Worm (Caenorhabditis elegans): ENCODE results near the gene dnj-5.
A peak's percentile ranks its signal among the peaks of the same experiment; 100 is the strongest.
"Not testable (repeated sequence)": the region's sequence is repeated elsewhere in the genome, so short reads cannot be mapped to it uniquely, and the experiment has no call there.

Gene dnj-5

DNA sequence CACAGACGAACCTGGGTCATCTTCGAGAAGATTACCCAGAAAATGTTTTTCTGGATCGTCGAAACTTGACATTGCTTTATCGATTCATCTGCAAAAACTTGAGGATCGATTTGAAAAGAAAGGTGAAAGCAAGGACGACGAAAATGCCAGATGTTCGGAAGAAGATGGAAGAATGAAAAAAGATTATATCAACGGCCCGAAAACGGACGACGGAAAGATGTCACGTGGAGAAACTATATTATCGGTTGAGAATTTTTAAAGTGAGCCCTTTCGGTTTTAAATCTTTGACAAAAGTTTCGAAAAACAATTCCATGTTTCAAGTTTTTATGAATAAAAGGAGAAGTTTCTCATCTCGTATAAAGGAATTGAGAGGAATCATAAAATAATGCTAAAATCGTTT lies at the start of gene dnj-5:
dnj-5 (minus strand) TSS at position 101 of the 400 bp plus-strand sequence.
- no peak for TF ChIP-seq him-1 (tag; optimal IDR thresholded peaks at IDR 0.05)

DNA sequence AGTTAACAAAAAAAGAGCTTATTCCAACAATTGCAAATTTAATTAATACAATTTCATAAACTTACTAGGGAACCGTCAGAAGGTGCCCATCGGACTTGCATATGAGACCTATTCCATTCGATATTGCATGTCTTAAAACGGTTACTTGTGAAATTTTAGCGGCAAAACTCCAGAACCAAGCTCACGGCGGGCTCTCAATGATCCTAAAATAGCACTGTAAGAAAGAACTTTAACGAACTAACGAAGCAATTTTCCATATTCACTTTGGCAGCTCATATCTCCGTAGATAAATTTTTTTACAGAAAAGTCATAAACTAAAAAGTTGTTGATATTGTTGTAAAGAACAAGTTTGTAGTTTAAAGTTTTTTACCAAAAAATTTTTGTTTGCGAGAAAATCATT lies 49.6 kb upstream of the dnj-5 start, which contains the start of gene B0252.3:
B0252.3 (minus strand) TSS at position 101 of the 400 bp plus-strand sequence.
- not testable (repeated sequence) for TF ChIP-seq dao-5, W03F9.2, him-1 (tag; optimal IDR thresholded peaks at IDR 0.05)

DNA sequence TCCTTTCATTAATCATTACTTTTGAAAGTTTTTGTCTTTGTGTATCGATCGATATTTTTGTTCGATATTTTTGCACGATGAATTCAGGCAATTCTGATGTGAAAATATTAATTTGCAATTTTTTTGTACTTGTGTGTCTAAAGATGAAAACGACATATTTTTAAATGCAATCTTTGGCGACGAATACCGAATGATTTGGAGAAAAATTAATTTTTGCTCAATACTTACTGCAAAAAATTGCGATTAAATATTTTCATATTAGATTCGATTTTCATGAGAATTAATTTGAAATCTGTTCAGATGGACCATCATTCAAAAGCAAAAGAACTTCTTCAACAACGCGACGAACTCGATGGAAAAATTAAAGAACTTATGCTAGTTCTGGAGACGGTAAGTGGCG lies 43.7 kb upstream of the dnj-5 start, which contains the start of gene psmd-9:
psmd-9 (plus strand) TSS at position 301 of the 400 bp plus-strand sequence.
- TF ChIP-seq W03F9.2 (tag; optimal IDR thresholded peaks at IDR 0.05) (no peak), him-1 (tag; optimal IDR thresholded peaks at IDR 0.05) (no peak), dao-5 (tag; optimal IDR thresholded peaks at IDR 0.05) (no peak)

DNA sequence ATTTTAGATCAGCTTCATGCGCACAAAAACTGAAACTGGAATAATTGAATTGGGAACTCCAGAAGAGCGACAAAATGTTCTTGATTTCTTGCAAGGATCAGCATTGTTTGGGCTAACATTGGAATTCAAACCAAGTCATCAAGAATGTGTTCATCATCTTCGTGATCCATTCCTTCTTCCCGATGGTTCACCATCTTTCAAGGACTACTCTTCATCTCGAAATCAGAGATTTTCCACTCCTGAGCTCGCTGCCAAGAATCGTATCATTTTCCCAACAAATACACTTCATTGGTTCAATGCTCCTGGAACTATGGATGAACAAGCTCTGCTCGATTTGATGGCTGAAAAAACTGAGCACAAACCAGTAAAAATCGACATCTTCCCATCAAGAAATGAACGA lies 42.6 kb upstream of the dnj-5 start:
- TF ChIP-seq him-1 (tag; optimal IDR thresholded peaks at IDR 0.05) (no peak), W03F9.2 (tag; optimal IDR thresholded peaks at IDR 0.05) (no peak), dao-5 (tag; optimal IDR thresholded peaks at IDR 0.05) (no peak)

DNA sequence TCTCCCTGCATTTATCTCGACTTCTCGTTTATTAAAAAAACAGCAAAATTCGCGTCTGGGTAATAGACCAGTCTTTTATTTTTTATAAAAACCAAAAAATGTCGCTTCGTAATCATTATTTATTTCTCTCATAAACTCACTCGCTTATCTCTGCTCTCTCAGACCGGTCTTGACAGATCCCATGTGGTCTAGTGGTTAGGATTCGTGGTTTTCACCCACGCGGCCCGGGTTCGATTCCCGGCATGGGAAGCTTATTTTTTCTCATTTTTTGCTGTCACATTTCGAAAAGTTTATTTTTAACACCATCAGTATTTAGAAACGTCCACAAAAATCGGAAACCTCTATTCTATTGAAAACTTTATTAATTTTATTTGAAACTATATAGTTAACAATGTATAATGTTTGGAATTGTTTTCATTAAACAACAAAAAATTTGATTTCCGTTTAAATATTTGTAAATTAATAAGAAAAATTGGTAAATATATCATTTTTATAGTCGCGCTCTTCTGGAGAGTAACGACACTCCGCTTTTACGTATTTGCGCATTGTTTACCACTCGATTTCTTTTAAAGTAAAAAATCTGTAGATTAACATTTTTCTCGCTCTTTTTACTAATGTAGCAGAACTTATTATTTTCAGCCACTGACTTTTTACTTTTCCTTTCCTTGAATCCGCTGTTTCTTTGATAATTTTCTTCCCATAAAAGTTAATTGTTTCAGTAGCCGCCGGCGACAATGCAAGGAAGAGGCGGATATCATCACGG lies 40.1 kb upstream of the dnj-5 start, which contains the start of gene hrpl-1:
hrpl-1 (plus strand) TSS at position 713 of the 763 bp plus-strand sequence.
- TF ChIP-seq dao-5 (tag; optimal IDR thresholded peaks at IDR 0.05) (no peak), him-1 (tag; optimal IDR thresholded peaks at IDR 0.05) (no peak), W03F9.2 (tag; optimal IDR thresholded peaks at IDR 0.05) (no peak)

DNA sequence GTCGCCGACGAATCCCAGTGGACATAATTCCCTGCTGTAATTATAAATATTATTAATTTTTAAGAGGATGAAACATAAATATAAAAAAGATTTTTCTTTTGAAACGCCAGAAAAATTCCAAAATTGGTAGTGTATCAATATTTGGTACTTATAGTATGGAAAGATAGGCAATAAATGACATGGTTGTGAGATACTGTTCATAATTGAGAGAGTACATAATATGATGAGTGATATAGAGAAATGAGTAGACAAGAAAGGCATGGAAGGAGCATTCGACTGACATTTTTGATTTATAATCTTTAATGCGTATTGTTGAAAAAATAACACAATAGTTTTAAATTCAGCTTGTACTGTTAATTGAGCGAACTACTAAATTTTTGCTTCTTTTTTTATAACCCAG lies 39.4 kb upstream of the dnj-5 start, which contains the start of gene C44B7.11:
C44B7.11 (minus strand) TSS at position 34 of the 400 bp plus-strand sequence.
- TF ChIP-seq him-1 (tag; optimal IDR thresholded peaks at IDR 0.05) (no peak), W03F9.2 (tag; optimal IDR thresholded peaks at IDR 0.05) (no peak), dao-5 (tag; optimal IDR thresholded peaks at IDR 0.05) (no peak)

DNA sequence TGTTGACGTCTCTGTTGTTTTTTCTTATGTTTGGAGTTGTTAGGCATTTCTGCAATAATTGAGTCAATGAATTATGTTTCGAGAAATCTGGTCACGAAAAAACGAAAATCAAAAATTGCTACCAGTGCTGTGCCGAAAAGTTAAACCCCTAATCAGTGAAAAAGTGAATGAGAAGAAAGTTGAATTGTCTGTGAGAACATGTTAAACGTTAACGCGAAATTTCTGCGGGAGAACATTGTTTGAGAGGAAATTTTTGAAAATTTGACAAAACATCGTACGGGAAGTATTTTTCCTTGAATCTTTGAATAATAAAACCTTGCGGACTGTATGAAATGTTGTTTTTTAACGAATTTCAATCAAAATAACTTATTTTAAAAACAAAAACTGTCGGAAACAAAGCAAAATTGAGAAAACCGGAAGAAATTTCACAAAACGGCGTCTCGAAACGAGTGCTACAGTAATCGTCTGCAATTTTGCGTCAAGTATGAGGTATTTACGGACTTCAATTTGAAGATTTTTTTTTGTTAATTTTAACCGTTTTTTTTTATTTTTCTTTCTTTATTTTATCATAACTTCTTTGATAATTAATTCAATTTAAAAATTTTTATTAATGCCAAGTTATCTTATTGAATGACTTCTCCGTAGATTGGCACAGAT lies 35.6 kb upstream of the dnj-5 start, which contains the start of gene adal-1:
adal-1 (minus strand) TSS at position 51 of the 657 bp plus-strand sequence.
- TF ChIP-seq W03F9.2 (tag; optimal IDR thresholded peaks at IDR 0.05): no peak
- TF ChIP-seq dao-5 (tag; optimal IDR thresholded peaks at IDR 0.05): no peak
- no peak for TF ChIP-seq him-1 (tag; optimal IDR thresholded peaks at IDR 0.05)

DNA sequence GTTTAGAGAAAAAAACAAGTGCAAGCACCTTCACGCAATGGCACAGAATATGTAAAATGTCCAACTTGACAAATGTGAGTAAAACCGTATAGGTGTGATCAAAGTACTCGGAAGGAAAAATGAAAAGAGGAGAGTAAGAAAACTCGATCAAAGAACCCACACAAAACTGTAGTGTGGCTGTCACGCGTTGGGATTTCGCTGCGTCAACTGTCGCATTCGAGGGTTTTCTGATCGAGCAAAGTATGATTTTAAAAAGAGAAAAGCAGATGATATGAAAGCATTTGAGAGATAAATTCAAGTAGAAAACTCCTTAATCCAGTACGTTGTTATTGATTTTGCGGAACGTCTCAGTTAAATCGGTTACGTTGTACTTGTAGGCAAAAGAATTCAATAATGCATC lies 33.7 kb upstream of the dnj-5 start:
- TF ChIP-seq W03F9.2 (tag; optimal IDR thresholded peaks at IDR 0.05): no peak
- TF ChIP-seq him-1 (tag; optimal IDR thresholded peaks at IDR 0.05): no peak
- no peak for TF ChIP-seq dao-5 (tag; optimal IDR thresholded peaks at IDR 0.05)

DNA sequence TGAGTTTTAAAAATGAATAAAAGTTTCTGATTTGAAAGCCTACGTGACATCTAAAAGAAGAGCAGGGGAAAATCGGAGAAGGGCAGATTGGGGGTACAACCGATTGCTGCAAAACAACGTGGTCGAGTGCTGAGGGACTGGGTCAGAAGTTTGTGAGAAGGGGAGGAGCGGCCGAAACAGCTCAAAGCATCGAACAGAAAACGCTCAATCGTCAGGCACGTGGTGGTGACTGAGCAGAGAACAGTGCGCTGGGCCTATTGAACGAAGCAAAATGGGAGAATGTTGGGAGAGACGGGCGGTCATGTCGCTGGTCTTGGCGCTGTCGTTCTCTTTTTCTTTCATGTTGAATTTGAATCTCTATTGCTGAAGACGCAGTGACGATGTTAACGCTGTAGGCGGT lies 33.1 kb upstream of the dnj-5 start:
- TF ChIP-seq W03F9.2 (tag; optimal IDR thresholded peaks at IDR 0.05) (no peak), dao-5 (tag; optimal IDR thresholded peaks at IDR 0.05) (no peak), him-1 (tag; optimal IDR thresholded peaks at IDR 0.05) (no peak)

DNA sequence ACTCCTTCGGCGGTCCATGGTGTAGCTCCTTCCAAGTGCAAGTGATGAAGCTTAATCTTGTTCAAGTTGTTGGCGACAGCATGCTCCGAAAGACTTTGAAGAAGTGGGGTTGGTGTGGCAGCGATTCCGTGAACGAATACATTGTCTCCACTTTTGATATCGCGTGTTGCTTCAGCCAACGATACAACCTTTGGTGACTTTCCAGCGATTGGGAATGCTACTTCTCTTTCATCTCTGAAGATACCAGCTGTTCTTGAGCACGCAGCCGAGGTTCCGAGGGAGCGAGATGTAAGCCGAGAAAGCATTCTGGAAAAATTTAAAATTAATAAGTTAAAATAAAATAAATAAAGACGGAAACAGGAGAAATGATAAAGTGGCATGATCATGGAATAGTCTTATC lies 32.0 kb upstream of the dnj-5 start, which contains the start of gene acer-1:
acer-1 (minus strand) TSS at position 306 of the 400 bp plus-strand sequence.
- no peak for TF ChIP-seq dao-5 (tag; optimal IDR thresholded peaks at IDR 0.05)
- TF ChIP-seq W03F9.2 (tag; optimal IDR thresholded peaks at IDR 0.05): no peak
- TF ChIP-seq him-1 (tag; optimal IDR thresholded peaks at IDR 0.05): no peak

DNA sequence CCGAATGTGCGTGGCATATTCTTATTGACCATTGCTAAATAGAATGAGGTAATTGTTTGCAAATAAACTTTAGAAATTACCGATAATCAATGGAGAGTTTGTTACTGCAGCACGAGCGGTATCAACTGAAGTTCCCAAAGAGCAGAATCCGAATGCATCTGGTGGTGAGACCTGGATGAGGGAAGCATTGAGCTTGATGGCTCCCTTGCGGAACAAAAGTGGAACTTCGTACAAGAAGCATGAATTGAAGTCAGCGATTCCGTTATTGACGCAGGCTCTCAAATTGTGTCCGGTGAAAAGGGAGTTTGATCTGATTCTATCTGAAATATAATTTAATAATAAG lies 31.4 kb upstream of the dnj-5 start:
- TF ChIP-seq W03F9.2 (tag; optimal IDR thresholded peaks at IDR 0.05) (no peak), him-1 (tag; optimal IDR thresholded peaks at IDR 0.05) (no peak)

DNA sequence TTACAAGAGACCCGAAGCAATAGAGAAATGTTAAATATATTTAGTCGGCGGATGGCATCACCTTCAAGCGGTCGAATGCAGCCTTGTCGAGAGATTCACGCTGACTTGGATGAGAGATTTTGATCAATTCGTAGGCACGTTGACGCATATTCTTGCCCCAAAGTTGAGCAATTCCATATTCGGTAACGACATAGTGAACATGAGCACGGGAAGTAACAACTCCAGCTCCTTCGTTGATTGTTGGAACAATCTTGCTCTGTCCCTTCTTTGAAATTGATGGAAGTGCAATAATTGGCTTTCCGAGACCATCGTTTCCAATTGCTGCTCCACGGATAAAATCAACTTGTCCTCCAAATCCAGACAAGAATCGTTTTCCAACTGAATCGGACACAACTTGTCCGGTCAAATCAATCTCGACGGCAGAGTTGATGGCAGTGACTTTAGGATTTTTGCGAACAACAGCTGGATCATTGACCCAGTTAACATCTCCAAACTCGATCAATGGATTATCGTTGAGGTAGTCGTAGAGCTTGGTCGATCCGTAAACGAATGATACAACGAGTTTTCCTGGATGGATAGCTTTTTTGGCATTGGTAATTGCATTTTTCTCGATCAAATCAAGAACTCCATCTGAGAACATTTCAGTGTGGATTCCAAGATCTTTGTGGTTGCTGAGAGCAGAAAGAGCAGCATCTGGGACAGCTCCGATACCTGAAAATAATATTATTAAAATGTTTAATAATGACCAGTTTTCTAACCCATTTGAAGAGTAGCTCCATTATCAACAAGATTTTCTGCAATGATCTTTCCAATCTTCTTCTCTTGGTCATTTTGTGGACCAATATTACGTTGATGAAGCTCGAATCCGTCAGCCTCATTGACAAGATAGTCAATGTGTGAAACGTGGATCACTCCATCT lies 30.8 kb upstream of the dnj-5 start:
- TF ChIP-seq W03F9.2 (tag; optimal IDR thresholded peaks at IDR 0.05): no peak
- no peak for TF ChIP-seq dao-5 (tag; optimal IDR thresholded peaks at IDR 0.05)
- TF ChIP-seq him-1 (tag; optimal IDR thresholded peaks at IDR 0.05): no peak

DNA sequence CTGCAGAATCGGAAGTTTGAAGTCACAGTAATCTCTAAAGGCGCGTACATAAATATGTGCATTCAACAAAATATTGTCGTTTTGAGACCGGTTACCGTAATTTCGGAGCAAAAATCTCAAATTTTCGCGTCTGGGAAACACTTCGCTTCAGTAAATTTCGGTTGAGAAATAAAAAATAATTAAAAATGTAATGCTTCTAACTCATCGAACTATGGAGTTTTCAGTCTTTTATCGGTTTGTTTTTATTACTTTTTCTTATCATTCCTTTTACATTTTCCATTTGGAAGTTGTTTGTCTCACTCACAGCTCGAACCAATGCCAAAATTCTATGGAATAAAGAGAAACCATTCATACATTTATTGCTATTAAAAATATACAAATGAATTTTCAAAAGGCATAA lies 30.1 kb upstream of the dnj-5 start:
- TF ChIP-seq him-1 (tag; optimal IDR thresholded peaks at IDR 0.05) (peak; percentile 11), W03F9.2 (tag; optimal IDR thresholded peaks at IDR 0.05) (peak; percentile 37), dao-5 (tag; optimal IDR thresholded peaks at IDR 0.05) (no peak)
